Worm (Caenorhabditis elegans) whole organism, L3 larva: Measurements from ENCODE around the gene R10E9.4.

ENCODE experiments used
- R02D3.7 ChIP-seq: fragments of 150-350 bp; optimal IDR thresholded peaks from 2 replicates; lab custom pipeline; 2014; ENCODE audit warnings: missing biosample characterization, missing genetic modification characterization
- ZK546.5 ChIP-seq: sonication (generic microtip); optimal IDR thresholded peaks from 2 replicates; lab custom pipeline; 2017; ENCODE audit warnings: missing biosample characterization, missing genetic modification characterization
- aly-2 ChIP-seq: fragments of 150-350 bp; optimal IDR thresholded peaks from 2 replicates; lab custom pipeline; 2014; ENCODE audit warnings: missing biosample characterization, missing genetic modification characterization
- ama-1 ChIP-seq: fragments of 150-350 bp; optimal IDR thresholded peaks from 2 replicates; lab custom pipeline; 2018
- ceh-16 ChIP-seq: sonication (generic microtip); optimal IDR thresholded peaks from 2 replicates; lab custom pipeline; 2017; ENCODE audit warnings: missing biosample characterization, missing genetic modification characterization
- ceh-28 ChIP-seq: fragments of 150-350 bp; optimal IDR thresholded peaks from 2 replicates; lab custom pipeline; 2014; ENCODE audit warnings: missing biosample characterization, missing genetic modification reagents, missing genetic modification characterization
- ceh-82 ChIP-seq: fragments of 150-350 bp; optimal IDR thresholded peaks from 2 replicates; lab custom pipeline; 2014; ENCODE audit warnings: missing biosample characterization, missing genetic modification characterization
- ceh-9 ChIP-seq: sonication (generic microtip); optimal IDR thresholded peaks from 2 replicates; lab custom pipeline; 2018; ENCODE audit warnings: missing biosample characterization, missing genetic modification characterization
- daf-12 ChIP-seq: fragments of 150-350 bp; optimal IDR thresholded peaks from 2 replicates; lab custom pipeline; 2014; ENCODE audit warnings: missing biosample characterization, missing genetic modification reagents, missing genetic modification characterization
- egl-27 ChIP-seq: sonication (generic microtip); optimal IDR thresholded peaks from 4 replicates; lab custom pipeline; 2017; ENCODE audit warnings: missing biosample characterization, missing genetic modification reagents, missing genetic modification characterization
- egl-5 ChIP-seq: fragments of 150-350 bp; optimal IDR thresholded peaks from 2 replicates; lab custom pipeline; 2017; ENCODE audit warnings: missing biosample characterization, missing genetic modification reagents, missing genetic modification characterization, inconsistent platforms
- elt-1 ChIP-seq: fragments of 150-350 bp; optimal IDR thresholded peaks from 2 replicates; lab custom pipeline; 2014; ENCODE audit warnings: missing biosample characterization, missing genetic modification characterization
- elt-2 ChIP-seq: sonication (generic microtip); optimal IDR thresholded peaks from 2 replicates; lab custom pipeline; 2016; ENCODE audit warnings: missing genetic modification reagents, mild to moderate bottlenecking, missing genetic modification characterization, missing compliant biosample characterization
- elt-3 ChIP-seq, 3 experiments: fragments of 150-350 bp in 1 of 3; sonication (generic microtip) in 2 of 3; optimal IDR thresholded peaks; 2 replicates in 2 of 3; 4 replicates in 1 of 3; lab custom pipeline; 2014 to 2017; ENCODE audit warnings: missing biosample characterization in 3 of 3, missing genetic modification characterization in 3 of 3
- eor-1 ChIP-seq, 2 experiments: fragments of 150-350 bp; optimal IDR thresholded peaks; 2 replicates each; lab custom pipeline; 2014 to 2018; ENCODE audit warnings: missing biosample characterization in 2 of 2, missing genetic modification characterization in 2 of 2
- fkh-10 ChIP-seq: sonication (generic microtip); optimal IDR thresholded peaks from 2 replicates; lab custom pipeline; 2017; ENCODE audit warnings: missing biosample characterization, missing genetic modification reagents, missing genetic modification characterization
- fkh-2 ChIP-seq: fragments of 150-350 bp; optimal IDR thresholded peaks from 2 replicates; lab custom pipeline; 2014; ENCODE audit warnings: missing biosample characterization, missing genetic modification reagents, missing genetic modification characterization
- fos-1 ChIP-seq: fragments of 150-350 bp; optimal IDR thresholded peaks from 2 replicates; lab custom pipeline; 2014; ENCODE audit warnings: missing biosample characterization, missing genetic modification characterization
- hmg-11 ChIP-seq: sonication (generic microtip); optimal IDR thresholded peaks from 2 replicates; lab custom pipeline; 2016; ENCODE audit warnings: missing genetic modification characterization, missing compliant biosample characterization
- jun-1 ChIP-seq: fragments of 150-350 bp; optimal IDR thresholded peaks from 2 replicates; lab custom pipeline; 2014; ENCODE audit warnings: missing biosample characterization, missing genetic modification reagents, missing genetic modification characterization
- lin-39 ChIP-seq: fragments of 150-350 bp; optimal IDR thresholded peaks from 2 replicates; lab custom pipeline; 2018; ENCODE audit warnings: missing biosample characterization, missing genetic modification reagents, missing genetic modification characterization
- lsy-12 ChIP-seq: sonication (generic microtip); optimal IDR thresholded peaks from 2 replicates; lab custom pipeline; 2016; ENCODE audit warnings: mild to moderate bottlenecking, missing genetic modification characterization, missing compliant biosample characterization
- mdl-1 ChIP-seq: fragments of 150-350 bp; optimal IDR thresholded peaks from 2 replicates; lab custom pipeline; 2014; ENCODE audit warnings: missing biosample characterization, missing genetic modification characterization
- mml-1 ChIP-seq: fragments of 150-350 bp; sonication (generic microtip); optimal IDR thresholded peaks from 3 replicates; lab custom pipeline; 2014; ENCODE audit warnings: missing biosample characterization, missing genetic modification characterization
- nfya-1 ChIP-seq: sonication (generic microtip); optimal IDR thresholded peaks from 2 replicates; lab custom pipeline; 2017; ENCODE audit warnings: missing genetic modification characterization, mild to moderate bottlenecking, missing compliant biosample characterization, antibody characterized with exemption, moderate library complexity; ENCODE audit not compliant: insufficient read depth
- nhr-11 ChIP-seq: fragments of 150-350 bp; optimal IDR thresholded peaks from 2 replicates; lab custom pipeline; 2014; ENCODE audit warnings: missing biosample characterization, missing genetic modification characterization
- nhr-12 ChIP-seq: fragments of 150-350 bp; optimal IDR thresholded peaks from 2 replicates; lab custom pipeline; 2014; ENCODE audit warnings: missing biosample characterization, missing genetic modification characterization
- nhr-23 ChIP-seq: fragments of 150-350 bp; optimal IDR thresholded peaks from 2 replicates; lab custom pipeline; 2014; ENCODE audit warnings: missing biosample characterization, missing genetic modification reagents, missing genetic modification characterization
- nhr-237 ChIP-seq: fragments of 150-350 bp; optimal IDR thresholded peaks from 2 replicates; lab custom pipeline; 2014; ENCODE audit warnings: missing biosample characterization, missing genetic modification characterization
- nhr-25 ChIP-seq: sonication (generic microtip); optimal IDR thresholded peaks from 2 replicates; lab custom pipeline; 2017; ENCODE audit warnings: missing biosample characterization, missing genetic modification characterization
- nhr-28 ChIP-seq: fragments of 150-350 bp; optimal IDR thresholded peaks from 2 replicates; lab custom pipeline; 2014; ENCODE audit warnings: missing biosample characterization, missing genetic modification characterization
- nhr-43 ChIP-seq: sonication (generic microtip); optimal IDR thresholded peaks from 2 replicates; lab custom pipeline; 2016; ENCODE audit warnings: mild to moderate bottlenecking, missing genetic modification characterization, missing compliant biosample characterization; ENCODE audit not compliant: poor library complexity, severe bottlenecking
- nhr-76 ChIP-seq: fragments of 150-350 bp; sonication (generic microtip); optimal IDR thresholded peaks from 5 replicates; lab custom pipeline; 2014; ENCODE audit warnings: missing biosample characterization, missing genetic modification characterization
- nhr-77 ChIP-seq: fragments of 150-350 bp; optimal IDR thresholded peaks from 2 replicates; lab custom pipeline; 2014; ENCODE audit warnings: missing biosample characterization, missing genetic modification characterization
- pha-4 ChIP-seq: fragments of 150-350 bp; optimal IDR thresholded peaks from 2 replicates; lab custom pipeline; 2014; ENCODE audit warnings: missing biosample characterization, missing genetic modification reagents, missing genetic modification characterization
- pqm-1 ChIP-seq: fragments of 150-350 bp; optimal IDR thresholded peaks from 2 replicates; lab custom pipeline; 2017; ENCODE audit warnings: missing biosample characterization, missing genetic modification characterization, inconsistent platforms
- sea-2 ChIP-seq: fragments of 150-350 bp; sonication (generic microtip); optimal IDR thresholded peaks from 4 replicates; lab custom pipeline; 2014; ENCODE audit warnings: missing biosample characterization, missing genetic modification reagents, missing genetic modification characterization
- skn-1 ChIP-seq: fragments of 150-350 bp; optimal IDR thresholded peaks from 2 replicates; lab custom pipeline; 2014; ENCODE audit warnings: missing biosample characterization, missing genetic modification characterization
- snpc-4 ChIP-seq: fragments of 150-350 bp; optimal IDR thresholded peaks from 2 replicates; lab custom pipeline; 2014; ENCODE audit warnings: missing biosample characterization, missing genetic modification characterization
- tbx-2 ChIP-seq: sonication (generic microtip); optimal IDR thresholded peaks from 2 replicates; lab custom pipeline; 2016; ENCODE audit warnings: mild to moderate bottlenecking, missing genetic modification characterization, missing compliant biosample characterization
- unc-39 ChIP-seq: sonication (generic microtip); optimal IDR thresholded peaks from 4 replicates; lab custom pipeline; 2017; ENCODE audit warnings: missing biosample characterization, missing genetic modification characterization
- unc-62 ChIP-seq: fragments of 150-350 bp; sonication (generic microtip); optimal IDR thresholded peaks from 4 replicates; lab custom pipeline; 2014; ENCODE audit warnings: missing biosample characterization, missing genetic modification reagents, missing genetic modification characterization
- zag-1 ChIP-seq: fragments of 150-350 bp; optimal IDR thresholded peaks from 2 replicates; lab custom pipeline; 2014; ENCODE audit warnings: missing biosample characterization, missing genetic modification characterization
- ztf-11 ChIP-seq: fragments of 150-350 bp; optimal IDR thresholded peaks from 2 replicates; lab custom pipeline; 2014; ENCODE audit warnings: missing biosample characterization, missing genetic modification characterization
- ztf-4 ChIP-seq: fragments of 150-350 bp; optimal IDR thresholded peaks from 2 replicates; lab custom pipeline; 2014; ENCODE audit warnings: missing biosample characterization, missing genetic modification characterization

R10E9.4 gene

DNA sequence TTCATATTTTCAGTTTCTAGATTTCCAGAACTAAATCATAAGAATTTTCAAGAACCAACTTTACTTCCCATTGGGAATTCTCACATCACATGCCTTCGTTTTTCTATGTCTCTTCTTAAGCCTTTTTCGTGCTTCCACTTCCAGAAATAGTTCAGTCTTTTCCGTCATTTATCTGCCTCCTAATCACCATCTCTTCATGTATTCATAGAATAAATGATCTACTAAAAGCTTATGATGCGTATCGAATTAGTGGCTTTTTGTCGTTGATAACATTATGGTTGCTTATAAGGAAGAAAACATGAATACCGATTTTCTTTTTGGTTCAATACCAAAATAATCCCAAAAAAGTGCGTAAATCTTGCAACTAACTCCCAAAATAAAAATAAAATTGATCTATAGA lies 17.8 kb downstream of the R10E9.4 start:
- TF ChIP-seq jun-1 (tag; lab: Kevin White, UChicago) (no peak), ama-1 (lab: Kevin White, UChicago) (no peak), nhr-23 (tag; lab: Kevin White, UChicago) (no peak), unc-62 (GFP tag; lab: Kevin White, UChicago) (no peak), ceh-9 (tag; lab: Kevin White, UChicago) (no peak), ceh-28 (no peak), ZK546.5 (tag; lab: Kevin White, UChicago) (no peak), nhr-76 (tag; lab: Kevin White, UChicago) (no peak), mdl-1 (tag; lab: Kevin White, UChicago) (no peak), elt-1 (tag; lab: Kevin White, UChicago) (no peak), fos-1 (no peak), aly-2 (tag; lab: Kevin White, UChicago) (no peak), unc-39 (tag; lab: Kevin White, UChicago) (no peak), ceh-16 (tag; lab: Kevin White, UChicago) (no peak)

DNA sequence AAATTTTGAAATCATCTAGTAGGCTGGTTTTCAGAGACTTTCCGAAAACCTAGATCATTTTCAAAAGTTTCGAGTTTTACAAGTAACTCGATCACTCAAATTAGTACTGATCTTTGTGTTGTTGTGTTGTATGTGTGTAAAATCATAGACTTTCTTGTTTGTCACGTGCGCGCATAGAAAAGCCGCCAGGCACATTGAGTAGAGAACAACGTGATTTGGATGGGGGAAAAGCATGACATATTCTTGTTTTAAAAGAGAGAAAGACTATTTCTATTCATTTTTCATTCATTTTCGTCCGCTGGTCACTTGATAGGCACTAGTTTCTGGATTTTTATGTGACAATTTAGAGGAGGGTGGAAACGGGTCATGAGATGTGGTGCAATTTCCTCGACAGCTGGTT lies 18.4 kb downstream of the R10E9.4 start:
- TF ChIP-seq nhr-237 (tag; lab: Kevin White, UChicago) (no peak), elt-1 (tag; lab: Kevin White, UChicago) (no peak), lin-39 (tag; lab: Kevin White, UChicago) (no peak), ceh-16 (tag; lab: Kevin White, UChicago) (no peak), egl-27 (tag; lab: Kevin White, UChicago) (no peak), nfya-1 (tag; lab: Kevin White, UChicago) (peak; percentile 43), ztf-4 (tag; lab: Kevin White, UChicago) (no peak), zag-1 (no peak), fos-1 (no peak), ZK546.5 (tag; lab: Kevin White, UChicago) (no peak), R02D3.7 (no peak), sea-2 (GFP tag; lab: Kevin White, UChicago) (no peak), elt-3 (tag; optimal IDR thresholded peaks at IDR 0.05; lab: Kevin White, UChicago) (no peak), pha-4 (tag; lab: Kevin White, UChicago) (peak; percentile 45), elt-2 (tag; lab: Kevin White, UChicago) (no peak), nhr-23 (tag; lab: Kevin White, UChicago) (peak; percentile 19), jun-1 (tag; lab: Kevin White, UChicago) (no peak), fkh-10 (GFP tag; lab: Kevin White, UChicago) (no peak), eor-1 (tag; optimal IDR thresholded peaks at IDR 0.05; lab: Kevin White, UChicago) (no peak), nhr-77 (no peak), snpc-4 (no peak), lsy-12 (tag; lab: Kevin White, UChicago) (no peak), hmg-11 (tag; lab: Kevin White, UChicago) (no peak), nhr-11 (peak; percentile 42), nhr-43 (tag; lab: Kevin White, UChicago) (peak; percentile 63), tbx-2 (tag; lab: Kevin White, UChicago) (no peak), ztf-11 (tag; lab: Kevin White, UChicago) (no peak), fkh-2 (tag; lab: Kevin White, UChicago) (no peak), ceh-28 (no peak), nhr-25 (no peak), ceh-82 (tag; lab: Kevin White, UChicago) (no peak), daf-12 (no peak), nhr-28 (tag; lab: Kevin White, UChicago) (no peak), skn-1 (no peak), unc-39 (tag; lab: Kevin White, UChicago) (no peak), pqm-1 (tag; lab: Kevin White, UChicago) (no peak), mdl-1 (tag; lab: Kevin White, UChicago) (peak; percentile 24), ama-1 (lab: Kevin White, UChicago) (no peak), aly-2 (tag; lab: Kevin White, UChicago) (no peak), nhr-76 (tag; lab: Kevin White, UChicago) (no peak), mml-1 (tag; lab: Kevin White, UChicago) (no peak), nhr-12 (no peak), egl-5 (tag; lab: Kevin White, UChicago) (peak; percentile 65), ceh-9 (tag; lab: Kevin White, UChicago) (no peak)
